Fruit fly (Drosophila melanogaster) whole organism, embryonic: ENCODE data around the gene Argk1.

Source experiments
- Antp ChIP-seq: fragments of 200-800 bp; sonication (Bioruptor generic); optimal IDR thresholded peaks from 3 replicates; lab custom pipeline; 2016; ENCODE audit warnings: missing biosample characterization, missing genetic modification characterization
- CG10209 ChIP-seq: fragments of 200-800 bp; sonication (Bioruptor generic); optimal IDR thresholded peaks from 3 replicates; lab custom pipeline; 2017; ENCODE audit warnings: missing biosample characterization, mild to moderate bottlenecking, missing genetic modification characterization, missing genetic modification reagents
- CG10431 ChIP-seq: fragments of 200-800 bp; sonication (Bioruptor generic); optimal IDR thresholded peaks from 3 replicates; lab custom pipeline; 2018; ENCODE audit warnings: missing biosample characterization, mild to moderate bottlenecking, missing genetic modification characterization
- CG10654 ChIP-seq: fragments of 200-800 bp; sonication (Bioruptor generic); optimal IDR thresholded peaks from 2 replicates; lab custom pipeline; 2016; ENCODE audit warnings: missing biosample characterization, missing genetic modification characterization
- CG14050 ChIP-seq: fragments of 200-800 bp; sonication (Bioruptor generic); IDR thresholded peaks from 3 replicates; pipeline ENCODE4 v1.3.6; 2022; ENCODE audit warnings: missing biosample characterization, missing genetic modification characterization
- CG17328 ChIP-seq: fragments of 200-800 bp; sonication (Bioruptor generic); IDR thresholded peaks from 2 replicates; pipeline ENCODE4 v1.3.6; 2022; ENCODE audit warnings: missing biosample characterization, missing genetic modification characterization
- CG2199 ChIP-seq: fragments of 200-800 bp; sonication (Bioruptor generic); IDR thresholded peaks from 3 replicates; pipeline ENCODE4 v1.3.6; 2022; ENCODE audit warnings: missing biosample characterization, missing genetic modification characterization
- CG2202 ChIP-seq: fragments of 200-800 bp; sonication (Bioruptor generic); optimal IDR thresholded peaks from 2 replicates; lab custom pipeline; 2018; ENCODE audit warnings: missing biosample characterization, mild to moderate bottlenecking, missing genetic modification characterization
- CG31224 ChIP-seq: fragments of 200-800 bp; sonication (Bioruptor generic); IDR thresholded peaks from 2 replicates; pipeline ENCODE4 v1.3.6; 2022; ENCODE audit warnings: missing biosample characterization, missing genetic modification characterization
- CG33557 ChIP-seq: fragments of 200-800 bp; sonication (Bioruptor generic); optimal IDR thresholded peaks from 2 replicates; lab custom pipeline; 2019; ENCODE audit warnings: missing biosample characterization, mild to moderate bottlenecking, missing genetic modification characterization, moderate library complexity
- CG4404 ChIP-seq: fragments of 200-800 bp; sonication (Bioruptor generic); IDR thresholded peaks from 2 replicates; pipeline ENCODE4 v1.3.6; 2022; ENCODE audit warnings: missing biosample characterization, missing genetic modification characterization
- CG4707 ChIP-seq: fragments of 200-800 bp; sonication (Bioruptor generic); optimal IDR thresholded peaks from 2 replicates; lab custom pipeline; 2018; ENCODE audit warnings: missing biosample characterization, mild to moderate bottlenecking, missing genetic modification characterization, moderate library complexity
- CG4854 ChIP-seq: fragments of 200-800 bp; sonication (Bioruptor generic); optimal IDR thresholded peaks from 2 replicates; lab custom pipeline; 2016; ENCODE audit warnings: missing biosample characterization, missing genetic modification characterization, inconsistent platforms
- CG6683 ChIP-seq: fragments of 200-800 bp; sonication (Bioruptor generic); optimal IDR thresholded peaks from 2 replicates; lab custom pipeline; 2017; ENCODE audit warnings: missing biosample characterization, mild to moderate bottlenecking, missing genetic modification characterization, missing genetic modification reagents
- CG8290 ChIP-seq, 3 experiments: fragments of 200-800 bp; sonication (Bioruptor generic); optimal IDR thresholded peaks; 2 replicates each; lab custom pipeline; 2016 to 2019; ENCODE audit warnings: missing biosample characterization in 3 of 3, missing genetic modification characterization in 3 of 3, mild to moderate bottlenecking in 2 of 3, moderate library complexity in 1 of 3
- CG8359 ChIP-seq: fragments of 200-800 bp; sonication (Bioruptor generic); optimal IDR thresholded peaks from 2 replicates; lab custom pipeline; 2017; ENCODE audit warnings: missing biosample characterization, mild to moderate bottlenecking, missing genetic modification characterization, borderline replicate concordance
- CG9215 ChIP-seq: fragments of 200-800 bp; sonication (Bioruptor generic); IDR thresholded peaks from 2 replicates; pipeline ENCODE4 v1.3.6; 2022; ENCODE audit warnings: missing biosample characterization, missing genetic modification characterization
- CTCF ChIP-seq: fragments of 200-800 bp; sonication (Bioruptor generic); optimal IDR thresholded peaks from 2 replicates; lab custom pipeline; 2017; ENCODE audit warnings: missing biosample characterization, mild to moderate bottlenecking, missing genetic modification characterization, moderate library complexity
- Dfd ChIP-seq, 2 experiments: fragments of >200 bp; optimal IDR thresholded peaks; 2 replicates each; lab custom pipeline; 2017; ENCODE audit warnings: missing biosample characterization in 2 of 2, missing genetic modification characterization in 2 of 2
- Doc3 ChIP-seq: fragments of 200-800 bp; sonication (Bioruptor generic); IDR thresholded peaks from 3 replicates; pipeline ENCODE4 v1.3.6; 2022; ENCODE audit warnings: missing biosample characterization, missing genetic modification characterization; ENCODE audit not compliant: partially characterized antibody
- Drgx ChIP-seq: fragments of 200-800 bp; sonication (Bioruptor generic); IDR thresholded peaks from 2 replicates; pipeline ENCODE4 v1.3.6; 2022; ENCODE audit warnings: missing biosample characterization, missing genetic modification characterization
- Ets65A ChIP-seq: fragments of 200-800 bp; sonication (Bioruptor generic); peaks from one replicate; lab custom pipeline; 2016; ENCODE audit warnings: missing biosample characterization, missing genetic modification characterization
- Gug ChIP-seq: fragments of 200-800 bp; sonication (Bioruptor generic); IDR thresholded peaks from 4 replicates; pipeline ENCODE4 v1.3.6; 2022; ENCODE audit warnings: missing biosample characterization, missing genetic modification characterization
- HLH4C ChIP-seq: fragments of 200-800 bp; sonication (Bioruptor generic); IDR thresholded peaks from 3 replicates; pipeline ENCODE4 v1.3.6; 2022; ENCODE audit warnings: missing biosample characterization, missing genetic modification characterization; ENCODE audit not compliant: partially characterized antibody
- Hmx ChIP-seq: fragments of 200-800 bp; sonication (Bioruptor generic); optimal IDR thresholded peaks from 2 replicates; lab custom pipeline; 2016; ENCODE audit warnings: missing biosample characterization, missing genetic modification characterization
- Neu2 ChIP-seq: fragments of 200-800 bp; sonication (Bioruptor generic); optimal IDR thresholded peaks from 3 replicates; lab custom pipeline; 2016; ENCODE audit warnings: missing biosample characterization, missing genetic modification characterization, borderline replicate concordance
- Optix ChIP-seq: fragments of 200-800 bp; sonication (Bioruptor generic); IDR thresholded peaks from 3 replicates; pipeline ENCODE4 v1.3.6; 2022; ENCODE audit warnings: missing biosample characterization, missing genetic modification characterization
- Sox100B ChIP-seq: fragments of 200-800 bp; sonication (Bioruptor generic); optimal IDR thresholded peaks from 3 replicates; lab custom pipeline; 2018; ENCODE audit warnings: missing biosample characterization, mild to moderate bottlenecking, missing genetic modification characterization
- Sry-β ChIP-seq: fragments of 200-800 bp; sonication (Bioruptor generic); optimal IDR thresholded peaks from 2 replicates; lab custom pipeline; 2018; ENCODE audit warnings: missing biosample characterization, mild to moderate bottlenecking, missing genetic modification characterization, moderate library complexity
- cato ChIP-seq: fragments of 200-800 bp; sonication (Bioruptor generic); optimal IDR thresholded peaks from 2 replicates; lab custom pipeline; 2016; ENCODE audit warnings: missing biosample characterization, missing genetic modification characterization, borderline replicate concordance
- ci ChIP-seq: fragments of 200-800 bp; sonication (Bioruptor generic); IDR thresholded peaks from 3 replicates; pipeline ENCODE4 v1.3.6; 2022; ENCODE audit warnings: missing biosample characterization, missing genetic modification characterization
- dan ChIP-seq: fragments of 200-800 bp; sonication (Bioruptor generic); IDR thresholded peaks from 2 replicates; pipeline ENCODE4 v1.3.6; 2022; ENCODE audit warnings: missing biosample characterization, missing genetic modification characterization
- dati ChIP-seq: fragments of 200-800 bp; sonication (Bioruptor generic); IDR thresholded peaks from 2 replicates; pipeline ENCODE4 v1.3.6; 2022; ENCODE audit warnings: missing biosample characterization, missing genetic modification characterization
- esg ChIP-seq: fragments of 200-800 bp; sonication (Bioruptor generic); conservative IDR thresholded peaks from 2 replicates; pipeline ENCODE4 v1.3.6; 2022; ENCODE audit warnings: missing biosample characterization, missing genetic modification characterization
- gro ChIP-seq: fragments of 200-800 bp; sonication (Bioruptor generic); optimal IDR thresholded peaks from 2 replicates; lab custom pipeline; 2016; ENCODE audit warnings: missing biosample characterization, missing genetic modification characterization
- hb ChIP-seq: fragments of 200-800 bp; sonication (Bioruptor generic); IDR thresholded peaks from 3 replicates; pipeline ENCODE4 v1.3.6; 2022; ENCODE audit warnings: missing biosample characterization, missing genetic modification characterization; ENCODE audit not compliant: partially characterized antibody
- inv ChIP-seq: fragments of 200-800 bp; sonication (Bioruptor generic); IDR thresholded peaks from 2 replicates; pipeline ENCODE4 v1.3.6; 2022; ENCODE audit warnings: missing biosample characterization, missing genetic modification characterization; ENCODE audit not compliant: partially characterized antibody
- klu ChIP-seq: fragments of 200-800 bp; sonication (Bioruptor generic); IDR thresholded peaks from 2 replicates; pipeline ENCODE4 v1.3.6; 2022; ENCODE audit warnings: missing biosample characterization, missing genetic modification characterization
- lab ChIP-seq: fragments of 200-800 bp; sonication (Bioruptor generic); optimal IDR thresholded peaks from 3 replicates; lab custom pipeline; 2017; ENCODE audit warnings: missing biosample characterization, missing genetic modification characterization, mild to moderate bottlenecking, moderate library complexity, missing genetic modification reagents
- mam ChIP-seq: fragments of 200-800 bp; sonication (Bioruptor generic); optimal IDR thresholded peaks from 3 replicates; lab custom pipeline; 2016; ENCODE audit warnings: missing biosample characterization, missing genetic modification characterization
- nerfin-2 ChIP-seq: fragments of 200-800 bp; sonication (Bioruptor generic); IDR thresholded peaks from 2 replicates; pipeline ENCODE4 v1.3.6; 2022; ENCODE audit warnings: missing biosample characterization, missing genetic modification characterization; ENCODE audit not compliant: partially characterized antibody
- nmo ChIP-seq: fragments of 200-800 bp; sonication (Bioruptor generic); optimal IDR thresholded peaks from 2 replicates; lab custom pipeline; 2018; ENCODE audit warnings: missing biosample characterization, mild to moderate bottlenecking, missing genetic modification characterization, moderate library complexity
- org-1 ChIP-seq: fragments of 200-800 bp; sonication (Bioruptor generic); optimal IDR thresholded peaks from 2 replicates; lab custom pipeline; 2017; ENCODE audit warnings: missing biosample characterization, missing genetic modification characterization
- pnt ChIP-seq: fragments of 200-800 bp; sonication (Bioruptor generic); optimal IDR thresholded peaks from 3 replicates; lab custom pipeline; 2016; ENCODE audit warnings: missing biosample characterization, missing genetic modification characterization
- sisA ChIP-seq: fragments of 200-800 bp; sonication (Bioruptor generic); IDR thresholded peaks from 2 replicates; pipeline ENCODE4 v1.3.6; 2022; ENCODE audit warnings: missing biosample characterization, missing genetic modification characterization
- sr ChIP-seq: fragments of 200-800 bp; sonication (Bioruptor generic); IDR thresholded peaks from 3 replicates; pipeline ENCODE4 v1.3.6; 2022; ENCODE audit warnings: missing biosample characterization, missing genetic modification characterization
- tll ChIP-seq, 2 experiments: fragments of 200-800 bp in 1 of 2; fragments of >200 bp in 1 of 2; sonication (Bioruptor generic) in 1 of 2; optimal IDR thresholded peaks; 2 replicates each; lab custom pipeline; 2017 to 2019; ENCODE audit warnings: missing biosample characterization in 2 of 2, missing genetic modification characterization in 2 of 2, mild to moderate bottlenecking in 1 of 2, moderate library complexity in 1 of 2
- toy ChIP-seq: fragments of 200-800 bp; sonication (Bioruptor generic); IDR thresholded peaks from 2 replicates; pipeline ENCODE4 v1.3.6; 2022; ENCODE audit warnings: missing biosample characterization, missing genetic modification characterization
- wor ChIP-seq: fragments of 200-800 bp; sonication (Bioruptor generic); IDR thresholded peaks from 2 replicates; pipeline ENCODE4 v1.3.6; 2022; ENCODE audit warnings: missing biosample characterization, missing genetic modification characterization

Gene Argk1

dm6 chr3L:9033999-9034626 is 31.7 kb downstream of the Argk1 start (continued):
- TF ChIP-seq nmo (GFP tag; lab: Kevin White, UChicago) = peak; percentile 66
- TF ChIP-seq Dfd (GFP tag; optimal IDR thresholded peaks at IDR 0.05; lab: Kevin White, UChicago) = no peak
- no peak for TF ChIP-seq tll (GFP tag; optimal IDR thresholded peaks at IDR 0.05; lab: Kevin White, UChicago)
- TF ChIP-seq Ets65A = no peak
- peak; percentile 4 for TF ChIP-seq CG4707 (GFP tag; lab: Kevin White, UChicago)
- TF ChIP-seq CG6683 (GFP tag; lab: Kevin White, UChicago) = no peak
- TF ChIP-seq ci (GFP tag; lab: Robert Waterston, UW) = peak; percentile 83
- no peak for TF ChIP-seq inv (GFP tag; lab: Robert Waterston, UW)
- no peak; the same call in 1 of the 2 replicates for TF ChIP-seq klu (GFP tag; lab: Robert Waterston, UW)
- TF ChIP-seq CG4854 (GFP tag; lab: Kevin White, UChicago) = peak; percentile 36
- no peak for TF ChIP-seq cato
- peak; percentile 18; the same call in 1 of the 2 replicates for TF ChIP-seq CG31224 (GFP tag; lab: Robert Waterston, UW)
- peak; percentile 51 for TF ChIP-seq lab (GFP tag; lab: Kevin White, UChicago)
- TF ChIP-seq sr (GFP tag; lab: Robert Waterston, UW) = no peak
- TF ChIP-seq Doc3 = no peak
- TF ChIP-seq mam (GFP tag; lab: Kevin White, UChicago) = no peak
- TF ChIP-seq CG4404 (GFP tag; lab: Robert Waterston, UW) = peak; percentile 78
- no peak for TF ChIP-seq Optix
- TF ChIP-seq dati = no peak; the same call in 1 of the 2 replicates
- TF ChIP-seq esg (GFP tag; lab: Robert Waterston, UW) = peak; percentile 57
- TF ChIP-seq org-1 (GFP tag; lab: Kevin White, UChicago) = no peak
- no peak for TF ChIP-seq CTCF
- peak; percentile 74 for TF ChIP-seq Sox100B
- peak; percentile 43; the same call in 1 of the 2 replicates for TF ChIP-seq wor
- TF ChIP-seq CG8290 (GFP tag; optimal IDR thresholded peaks at IDR 0.05; lab: Kevin White, UChicago) = no peak
- no peak for TF ChIP-seq CG8290 (tag; optimal IDR thresholded peaks at IDR 0.05; lab: Kevin White, UChicago)
- peak; percentile 61 for TF ChIP-seq CG10654 (GFP tag; lab: Kevin White, UChicago)
- no peak for TF ChIP-seq pnt (GFP tag; lab: Kevin White, UChicago)
- no peak for TF ChIP-seq Hmx
- no peak for TF ChIP-seq nerfin-2
- TF ChIP-seq toy (GFP tag; lab: Robert Waterston, UW) = no peak
- TF ChIP-seq CG2199 = 0 out of 3 replicates have a peak, but pooled peaks have one; percentile 35
- no peak for TF ChIP-seq HLH4C (GFP tag; lab: Robert Waterston, UW)
- 0 out of 2 replicates have a peak, but pooled peaks have one; percentile 6 for TF ChIP-seq CG9215
- peak; percentile 24 for TF ChIP-seq Neu2 (GFP tag; lab: Kevin White, UChicago)
- peak; percentile 41 for TF ChIP-seq CG33557 (GFP tag; lab: Kevin White, UChicago)
- 0 out of 2 replicates have a peak, but pooled peaks have one; percentile 51 for TF ChIP-seq dan (GFP tag; lab: Robert Waterston, UW)
- no peak for TF ChIP-seq CG10431 (GFP tag; lab: Kevin White, UChicago)
- TF ChIP-seq CG8359 (GFP tag; lab: Kevin White, UChicago) = peak; percentile 72
- no peak for TF ChIP-seq hb (GFP tag; lab: Robert Waterston, UW)
- no peak for TF ChIP-seq Sry-β (GFP tag; lab: Kevin White, UChicago)
- TF ChIP-seq Drgx (GFP tag; lab: Robert Waterston, UW) = peak; percentile 27; the same call in 1 of the 2 replicates
- no peak for TF ChIP-seq Antp (GFP tag; lab: Kevin White, UChicago)
- TF ChIP-seq CG10209 (GFP tag; lab: Kevin White, UChicago) = peak; percentile 41
- TF ChIP-seq CG14050 (GFP tag; lab: Robert Waterston, UW) = peak; percentile 15; the same call in 1 of the 3 replicates
- TF ChIP-seq Gug (GFP tag; lab: Robert Waterston, UW) = peak; percentile 33; the same call in 2 of the 4 replicates
- peak; percentile 29 for TF ChIP-seq CG2202
- no peak for TF ChIP-seq gro
- peak; percentile 80 for TF ChIP-seq sisA
- TF ChIP-seq CG17328 (GFP tag; lab: Robert Waterston, UW) = peak; percentile 85
